Fruit fly (Drosophila melanogaster): ENCODE measurements around the gene maca.

- no peak for TF ChIP-seq Crg-1 (GFP tag; optimal IDR thresholded peaks at IDR 0.05)
- TF ChIP-seq pad (GFP tag; optimal IDR thresholded peaks at IDR 0.05) = no peak
- no peak for TF ChIP-seq toe (GFP tag; optimal IDR thresholded peaks at IDR 0.05)
- TF ChIP-seq Hr96 (GFP tag; optimal IDR thresholded peaks at IDR 0.05) = no peak
- no peak for TF ChIP-seq ovo (GFP tag; optimal IDR thresholded peaks at IDR 0.05)
Measured at dm6 chr3R:15485866-15486265, 8.5 kb upstream of the maca start, which contains the start of gene obe.

All from whole organism, adult.